Worm (Caenorhabditis elegans): ENCODE measurements around the gene col-115.

Gene col-115

ce11 chrIV:7954006-7954405 is 34.5 kb upstream of the col-115 start:
- TF ChIP-seq pha-2 (tag; optimal IDR thresholded peaks at IDR 0.05): no peak
- TF ChIP-seq sdc-2 (tag; optimal IDR thresholded peaks at IDR 0.05): no peak
- no peak for TF ChIP-seq ceh-2 (tag; optimal IDR thresholded peaks at IDR 0.05)
- TF ChIP-seq elt-4 (tag; optimal IDR thresholded peaks at IDR 0.05): no peak
- no peak for TF ChIP-seq npax-4 (tag; optimal IDR thresholded peaks at IDR 0.05)
- no peak for TF ChIP-seq rnt-1 (tag; optimal IDR thresholded peaks at IDR 0.05)
- TF ChIP-seq ceh-9 (tag; optimal IDR thresholded peaks at IDR 0.05): no peak
- TF ChIP-seq Y22D7AL.16 (tag; optimal IDR thresholded peaks at IDR 0.05): no peak
- no peak for TF ChIP-seq K02D7.2 (tag; optimal IDR thresholded peaks at IDR 0.05)
- no peak for TF ChIP-seq syd-9 (tag; optimal IDR thresholded peaks at IDR 0.05)
- no peak for TF ChIP-seq ceh-19 (GFP tag; optimal IDR thresholded peaks at IDR 0.05)

DNA sequence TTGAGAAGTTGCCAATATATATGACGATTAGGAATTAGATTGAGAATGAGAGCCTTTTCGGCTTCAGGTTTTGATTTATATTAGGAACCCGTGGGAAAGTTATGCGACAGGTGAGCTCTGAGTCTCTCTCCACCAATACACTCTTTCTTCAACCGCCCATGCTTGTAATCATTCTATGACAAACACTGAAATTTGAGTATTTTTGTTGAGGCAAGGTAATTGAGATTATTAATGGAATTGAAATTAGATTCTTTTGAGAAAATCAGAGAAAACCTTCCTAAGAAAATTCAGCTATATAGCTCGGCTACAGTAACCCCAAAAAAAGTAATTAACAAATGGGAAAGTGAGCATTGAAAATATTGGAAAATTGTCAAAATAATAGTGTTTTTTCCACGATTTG is 32.6 kb upstream of the col-115 start, which contains the start of gene ceh-19:
Gene ceh-19, minus strand, starts transcription at position 101 of the 400 bp plus-strand sequence.
- TF ChIP-seq C38D4.7 (GFP tag; optimal IDR thresholded peaks at IDR 0.05) (no peak), npax-4 (tag; optimal IDR thresholded peaks at IDR 0.05) (no peak), fax-1 (tag; optimal IDR thresholded peaks at IDR 0.05) (no peak), ttx-3 (tag; optimal IDR thresholded peaks at IDR 0.05) (no peak), hlh-6 (tag; optimal IDR thresholded peaks at IDR 0.05) (no peak), pax-1 (tag; optimal IDR thresholded peaks at IDR 0.05) (no peak), ceh-45 (GFP tag; IDR thresholded peaks at IDR 0.05) (no peak), nhr-11 (tag; optimal IDR thresholded peaks at IDR 0.05) (no peak), dmd-4 (tag; optimal IDR thresholded peaks at IDR 0.05; ENCODE audit: borderline replicate concordance) (no peak), ceh-9 (tag; optimal IDR thresholded peaks at IDR 0.05) (no peak), odd-2 (tag; optimal IDR thresholded peaks at IDR 0.05) (no peak), pha-4 (tag; optimal IDR thresholded peaks at IDR 0.05) (no peak), lin-11 (tag; optimal IDR thresholded peaks at IDR 0.05) (no peak), zip-5 (tag; optimal IDR thresholded peaks at IDR 0.05) (no peak), hlh-15 (tag; optimal IDR thresholded peaks at IDR 0.05) (no peak)

ce11 chrIV:7956643-7957317 is 31.7 kb upstream of the col-115 start, which contains the start of gene csr-1:
csr-1 (plus strand) TSS chrIV:7957267.
- TF ChIP-seq pha-2 (tag; optimal IDR thresholded peaks at IDR 0.05): no peak
- no peak for TF ChIP-seq C38D4.7 (GFP tag; optimal IDR thresholded peaks at IDR 0.05)
- no peak for TF ChIP-seq sox-2 (GFP tag; IDR thresholded peaks at IDR 0.05)
- TF ChIP-seq syd-9 (tag; optimal IDR thresholded peaks at IDR 0.05): no peak
- TF ChIP-seq ceh-31 (tag; optimal IDR thresholded peaks at IDR 0.05): no peak
- TF ChIP-seq npax-4 (tag; optimal IDR thresholded peaks at IDR 0.05): no peak
- no peak for TF ChIP-seq hlh-30 (tag; optimal IDR thresholded peaks at IDR 0.05; ENCODE audit: insufficient read depth)
- no peak for TF ChIP-seq dmd-4 (tag; optimal IDR thresholded peaks at IDR 0.05; ENCODE audit: borderline replicate concordance)

- no peak for TF ChIP-seq unc-55 (GFP tag; optimal IDR thresholded peaks at IDR 0.05)
- no peak for TF ChIP-seq Y22D7AL.16 (tag; optimal IDR thresholded peaks at IDR 0.05)
- no peak for TF ChIP-seq lim-6 (tag; optimal IDR thresholded peaks at IDR 0.05)
- no peak for TF ChIP-seq ttx-3 (tag; optimal IDR thresholded peaks at IDR 0.05)
- no peak for TF ChIP-seq dmd-4 (tag; optimal IDR thresholded peaks at IDR 0.05; ENCODE audit: borderline replicate concordance)
- TF ChIP-seq tbx-2 (tag; optimal IDR thresholded peaks at IDR 0.05): no peak
- TF ChIP-seq ceh-9 (tag; optimal IDR thresholded peaks at IDR 0.05): no peak
- no peak for TF ChIP-seq C08G9.2 (tag; optimal IDR thresholded peaks at IDR 0.05)
- no peak for TF ChIP-seq ceh-19 (GFP tag; optimal IDR thresholded peaks at IDR 0.05)
- no peak for TF ChIP-seq pha-4 (tag; optimal IDR thresholded peaks at IDR 0.05)
- no peak for TF ChIP-seq gmeb-2 (tag; optimal IDR thresholded peaks at IDR 0.05)
- TF ChIP-seq sox-2 (GFP tag; IDR thresholded peaks at IDR 0.05): no peak
These were observed 31.0 kb upstream of the col-115 start, which contains the start of gene frpr-10 for ce11 chrIV:7957504-7957903. frpr-10 (plus strand) TSS chrIV:7957804.

DNA sequence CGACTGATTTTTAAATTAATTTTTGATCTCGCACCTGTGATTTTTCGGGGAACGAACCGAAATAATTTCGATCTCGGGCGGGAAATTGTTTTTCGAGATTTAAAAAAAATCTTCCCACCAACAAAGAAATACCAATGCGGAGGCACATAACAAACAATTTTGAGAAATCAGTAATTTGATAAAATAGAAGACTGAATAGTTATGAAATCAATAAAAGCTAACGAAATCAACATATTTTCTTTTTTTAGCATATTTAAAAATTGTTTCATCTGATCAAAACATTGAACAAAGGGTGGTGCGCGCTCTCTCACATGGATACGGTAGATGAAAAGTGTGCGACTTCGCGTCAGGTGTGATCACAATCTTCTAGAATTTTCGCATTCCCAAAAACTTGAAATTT is 30.4 kb upstream of the col-115 start:
- no peak for TF ChIP-seq pha-4 (tag; optimal IDR thresholded peaks at IDR 0.05)
- TF ChIP-seq ceh-9 (tag; optimal IDR thresholded peaks at IDR 0.05): no peak
- TF ChIP-seq pros-1 (tag; optimal IDR thresholded peaks at IDR 0.05): no peak
- TF ChIP-seq fax-1 (tag; optimal IDR thresholded peaks at IDR 0.05): no peak
- no peak for TF ChIP-seq hlh-8 (tag; optimal IDR thresholded peaks at IDR 0.05)
- no peak for TF ChIP-seq hlh-15 (tag; optimal IDR thresholded peaks at IDR 0.05)
- no peak for TF ChIP-seq ttx-3 (tag; optimal IDR thresholded peaks at IDR 0.05)
- TF ChIP-seq ceh-6 (GFP tag; optimal IDR thresholded peaks at IDR 0.05): no peak
- TF ChIP-seq ets-4 (tag; optimal IDR thresholded peaks at IDR 0.05): no peak
- TF ChIP-seq odd-2 (tag; optimal IDR thresholded peaks at IDR 0.05): no peak
- no peak for TF ChIP-seq pax-1 (tag; optimal IDR thresholded peaks at IDR 0.05)
- TF ChIP-seq hlh-30 (tag; optimal IDR thresholded peaks at IDR 0.05; ENCODE audit: insufficient read depth): no peak
- TF ChIP-seq che-1 (tag; optimal IDR thresholded peaks at IDR 0.05): no peak
- TF ChIP-seq elt-2 (tag; optimal IDR thresholded peaks at IDR 0.05): no peak
- no peak for TF ChIP-seq unc-3 (GFP tag; conservative IDR thresholded peaks at IDR 0.05)
- no peak for TF ChIP-seq unc-3 (tag; optimal IDR thresholded peaks at IDR 0.05)

All from whole organism, late embryonic.